Fruit fly (Drosophila melanogaster) whole organism, adult: Measurements from ENCODE around the gene CG7924.

Source experiments
- CG11617 ChIP-seq: fragments of 200-800 bp; sonication (Bioruptor generic); optimal IDR thresholded peaks from 2 replicates; lab custom pipeline; 2017; ENCODE audit warnings: mild to moderate bottlenecking, missing biosample characterization, missing genetic modification reagents, missing genetic modification characterization
- CG12768 ChIP-seq: fragments of 200-800 bp; sonication (Bioruptor generic); optimal IDR thresholded peaks from 2 replicates; lab custom pipeline; 2017; ENCODE audit warnings: missing biosample characterization, missing genetic modification characterization, mild to moderate bottlenecking, moderate library complexity, missing genetic modification reagents
- CG14711 ChIP-seq: fragments of 200-800 bp; sonication (Bioruptor generic); optimal IDR thresholded peaks from 2 replicates; lab custom pipeline; 2018; ENCODE audit warnings: missing biosample characterization, mild to moderate bottlenecking, missing genetic modification characterization, moderate library complexity
- CG1620 ChIP-seq: fragments of 200-800 bp; sonication (Bioruptor generic); optimal IDR thresholded peaks from 2 replicates; lab custom pipeline; 2016; ENCODE audit warnings: missing biosample characterization, missing genetic modification characterization
- CG33017 ChIP-seq: fragments of 200-800 bp; sonication (Bioruptor generic); optimal IDR thresholded peaks from 2 replicates; lab custom pipeline; 2018; ENCODE audit warnings: missing biosample characterization, mild to moderate bottlenecking, missing genetic modification characterization, moderate library complexity
- CG5204 ChIP-seq: fragments of 200-800 bp; sonication (Bioruptor generic); optimal IDR thresholded peaks from 2 replicates; lab custom pipeline; 2016; ENCODE audit warnings: missing biosample characterization, missing genetic modification characterization
- CG7045 ChIP-seq: fragments of 200-800 bp; sonication (Bioruptor generic); optimal IDR thresholded peaks from 2 replicates; lab custom pipeline; 2017; ENCODE audit warnings: missing biosample characterization, mild to moderate bottlenecking, missing genetic modification characterization
- CG7101 ChIP-seq: fragments of 200-800 bp; sonication (Bioruptor generic); optimal IDR thresholded peaks from 2 replicates; lab custom pipeline; 2018; ENCODE audit warnings: missing biosample characterization, mild to moderate bottlenecking, missing genetic modification characterization, moderate library complexity
- Clk ChIP-seq: fragments of 200-800 bp; sonication (Bioruptor generic); optimal IDR thresholded peaks from 2 replicates; lab custom pipeline; 2017; ENCODE audit warnings: missing biosample characterization, missing genetic modification characterization
- Crg-1 ChIP-seq: fragments of 200-800 bp; sonication (Bioruptor generic); optimal IDR thresholded peaks from 2 replicates; lab custom pipeline; 2016; ENCODE audit warnings: missing biosample characterization, missing genetic modification characterization
- Hr96 ChIP-seq: fragments of 200-800 bp; sonication (Bioruptor generic); optimal IDR thresholded peaks from 2 replicates; lab custom pipeline; 2016; ENCODE audit warnings: missing biosample characterization, missing genetic modification characterization
- Mnt ChIP-seq: fragments of 200-800 bp; sonication (Bioruptor generic); optimal IDR thresholded peaks from 2 replicates; lab custom pipeline; 2016; ENCODE audit warnings: missing biosample characterization, mild to moderate bottlenecking, missing genetic modification characterization
- bab1 ChIP-seq: fragments of 200-800 bp; sonication (Bioruptor generic); optimal IDR thresholded peaks from 3 replicates; lab custom pipeline; 2019; ENCODE audit warnings: missing biosample characterization, mild to moderate bottlenecking, missing genetic modification characterization, moderate library complexity
- cic ChIP-seq: fragments of 200-800 bp; sonication (Bioruptor generic); optimal IDR thresholded peaks from 2 replicates; lab custom pipeline; 2017; ENCODE audit warnings: missing biosample characterization, mild to moderate bottlenecking, missing genetic modification characterization, moderate library complexity
- cnc ChIP-seq, 2 experiments: fragments of >200 bp; optimal IDR thresholded peaks; 2 replicates each; lab custom pipeline; 2017
- kay ChIP-seq: fragments of 200-800 bp; sonication (Bioruptor generic); peaks from one replicate; lab custom pipeline; 2016; ENCODE audit warnings: missing biosample characterization, missing genetic modification characterization, borderline replicate concordance
- ovo ChIP-seq: fragments of 200-800 bp; sonication (Bioruptor generic); optimal IDR thresholded peaks from 2 replicates; lab custom pipeline; 2016; ENCODE audit warnings: missing biosample characterization, missing genetic modification characterization
- pad ChIP-seq: fragments of 200-800 bp; sonication (Bioruptor generic); optimal IDR thresholded peaks from 3 replicates; lab custom pipeline; 2017; ENCODE audit warnings: missing biosample characterization, missing genetic modification characterization, mild to moderate bottlenecking, moderate library complexity, missing genetic modification reagents
- tj ChIP-seq: fragments of 200-800 bp; sonication (Bioruptor generic); optimal IDR thresholded peaks from 3 replicates; lab custom pipeline; 2017; ENCODE audit warnings: missing biosample characterization, mild to moderate bottlenecking, missing genetic modification characterization, moderate library complexity
- toe ChIP-seq: fragments of 200-800 bp; sonication (Bioruptor generic); optimal IDR thresholded peaks from 2 replicates; lab custom pipeline; 2016; ENCODE audit warnings: missing biosample characterization, missing genetic modification characterization

CG7924 gene

DNA sequence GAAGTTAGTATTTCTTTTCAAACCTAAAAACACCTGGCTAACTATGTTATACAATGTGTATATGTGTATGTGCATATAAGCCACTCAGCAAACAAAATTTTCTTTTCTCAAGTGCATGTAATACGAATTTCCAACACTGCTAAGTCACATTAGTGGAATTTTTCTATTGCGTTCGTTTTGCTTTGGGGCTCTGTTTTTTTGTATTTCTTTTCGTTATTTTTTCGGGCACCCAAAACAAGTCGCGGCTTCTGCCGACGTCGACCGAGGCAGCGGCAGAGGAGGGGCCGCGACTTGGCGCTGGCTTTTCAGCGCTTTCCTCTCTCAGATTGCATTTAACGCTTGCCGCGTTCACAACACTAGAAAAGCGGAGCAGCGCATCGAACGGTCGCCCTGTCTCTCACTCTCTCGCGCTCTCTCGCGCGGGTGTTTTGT lies 13.8 kb upstream of the CG7924 start:
- TF ChIP-seq Crg-1 (GFP tag; lab: Kevin White, UChicago) (no peak), Hr96 (GFP tag; lab: Kevin White, UChicago) (no peak), CG7045 (GFP tag; lab: Kevin White, UChicago) (peak; percentile 5), CG33017 (tag; lab: Kevin White, UChicago) (no peak), CG12768 (GFP tag; lab: Kevin White, UChicago) (peak; percentile 21), ovo (GFP tag; lab: Kevin White, UChicago) (no peak), CG7101 (tag; lab: Kevin White, UChicago) (no peak), CG1620 (GFP tag; lab: Kevin White, UChicago) (no peak), CG14711 (tag; lab: Kevin White, UChicago) (no peak), bab1 (GFP tag; lab: Kevin White, UChicago) (no peak), toe (GFP tag; lab: Kevin White, UChicago) (no peak)

- TF ChIP-seq pad (GFP tag; lab: Kevin White, UChicago) (peak; percentile 94), kay (peak; percentile 32), CG14711 (tag; lab: Kevin White, UChicago) (no peak), ovo (GFP tag; lab: Kevin White, UChicago) (peak; percentile 82)
Measured at dm6 chr3L:14220611-14221497, 12.4 kb upstream of the CG7924 start.

DNA sequence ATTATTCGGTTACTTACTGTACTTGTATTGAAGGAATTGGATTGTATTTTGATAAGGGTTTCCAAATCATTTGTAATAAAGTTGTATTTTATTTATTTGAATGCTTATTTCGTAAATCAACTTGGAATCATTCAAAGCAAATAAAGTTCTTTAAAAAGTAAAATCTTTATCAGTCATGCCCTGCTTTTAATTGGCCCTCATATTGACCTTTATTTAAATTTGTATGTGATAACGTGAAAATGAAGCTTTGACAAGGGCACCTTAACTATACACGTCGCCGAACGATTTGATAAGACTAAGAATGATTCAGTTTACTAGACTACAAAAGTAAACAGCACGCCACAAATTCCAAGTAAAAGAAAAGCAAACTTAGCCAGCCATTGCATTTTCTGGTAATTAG lies 11.1 kb upstream of the CG7924 start:
- TF ChIP-seq ovo (GFP tag; lab: Kevin White, UChicago) (no peak), kay (peak; percentile 80)

DNA sequence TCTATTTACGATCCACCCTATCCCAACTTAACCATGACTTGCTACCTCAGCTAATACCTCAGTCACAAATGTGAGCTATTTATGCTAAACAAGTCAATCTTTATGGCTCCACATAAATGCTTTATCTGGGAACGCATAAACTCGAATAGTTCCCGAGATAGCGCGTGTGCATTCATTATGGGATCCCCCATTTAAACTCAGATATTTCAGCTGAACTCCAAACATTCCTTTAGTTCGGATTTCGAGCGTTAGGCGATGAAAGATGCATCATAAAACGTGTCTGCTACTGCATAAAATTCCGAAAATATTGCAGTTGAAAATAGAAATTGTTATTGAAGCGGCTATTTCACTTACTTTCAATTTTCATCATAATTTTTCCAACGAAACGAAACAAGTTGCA lies 9.8 kb upstream of the CG7924 start:
- TF ChIP-seq CG1620 (GFP tag; lab: Kevin White, UChicago) (no peak), toe (GFP tag; lab: Kevin White, UChicago) (no peak), pad (GFP tag; lab: Kevin White, UChicago) (no peak), CG12768 (GFP tag; lab: Kevin White, UChicago) (no peak), bab1 (GFP tag; lab: Kevin White, UChicago) (no peak), CG7101 (tag; lab: Kevin White, UChicago) (no peak), CG33017 (tag; lab: Kevin White, UChicago) (no peak), CG14711 (tag; lab: Kevin White, UChicago) (no peak), tj (GFP tag; lab: Kevin White, UChicago) (no peak), cnc (optimal IDR thresholded peaks at IDR 0.05; lab: Kevin White, UChicago) (no peak)

- TF ChIP-seq CG33017 (tag; lab: Kevin White, UChicago) (no peak), Crg-1 (GFP tag; lab: Kevin White, UChicago) (no peak), Mnt (no peak), Hr96 (GFP tag; lab: Kevin White, UChicago) (no peak), CG7101 (tag; lab: Kevin White, UChicago) (no peak), bab1 (GFP tag; lab: Kevin White, UChicago) (no peak), tj (GFP tag; lab: Kevin White, UChicago) (no peak), pad (GFP tag; lab: Kevin White, UChicago) (no peak), CG5204 (GFP tag; lab: Kevin White, UChicago) (no peak), CG1620 (GFP tag; lab: Kevin White, UChicago) (no peak), ovo (GFP tag; lab: Kevin White, UChicago) (no peak), cic (GFP tag; lab: Kevin White, UChicago) (no peak), CG12768 (GFP tag; lab: Kevin White, UChicago) (no peak), kay (no peak), toe (GFP tag; lab: Kevin White, UChicago) (no peak), Clk (GFP tag; lab: Kevin White, UChicago) (no peak), CG11617 (GFP tag; lab: Kevin White, UChicago) (no peak), CG7045 (GFP tag; lab: Kevin White, UChicago) (no peak), CG14711 (tag; lab: Kevin White, UChicago) (no peak)
Measured at dm6 chr3L:14229069-14229468, 4.2 kb upstream of the CG7924 start.

DNA sequence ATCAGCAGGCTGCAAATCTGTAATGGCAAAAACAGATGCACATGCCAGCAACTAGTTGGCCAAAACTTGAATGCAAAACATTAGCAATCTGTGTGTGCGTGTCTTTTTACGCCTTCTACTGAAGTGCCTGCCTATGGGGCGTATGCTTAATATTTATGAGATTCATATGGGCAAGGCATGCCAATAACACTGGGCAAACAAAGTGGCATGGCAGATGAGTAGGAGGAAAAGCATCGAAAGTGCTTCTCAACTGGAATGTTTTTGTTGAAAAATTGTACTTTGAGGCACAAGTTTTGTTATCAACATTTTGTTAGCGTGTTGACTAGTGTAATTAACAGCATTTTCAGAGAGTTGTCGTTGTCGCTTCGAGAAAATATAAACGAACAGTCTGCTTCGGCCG lies 3.8 kb upstream of the CG7924 start:
- no peak for TF ChIP-seq CG7045 (GFP tag; lab: Kevin White, UChicago)
- TF ChIP-seq CG11617 (GFP tag; lab: Kevin White, UChicago) = no peak
- TF ChIP-seq kay = no peak
- no peak for TF ChIP-seq CG1620 (GFP tag; lab: Kevin White, UChicago)
- no peak for TF ChIP-seq toe (GFP tag; lab: Kevin White, UChicago)
- TF ChIP-seq bab1 (GFP tag; lab: Kevin White, UChicago) = no peak
- TF ChIP-seq Clk (GFP tag; lab: Kevin White, UChicago) = no peak
- TF ChIP-seq CG14711 (tag; lab: Kevin White, UChicago) = no peak
- TF ChIP-seq Hr96 (GFP tag; lab: Kevin White, UChicago) = no peak
- TF ChIP-seq pad (GFP tag; lab: Kevin White, UChicago) = no peak
- no peak for TF ChIP-seq CG5204 (GFP tag; lab: Kevin White, UChicago)
- no peak for TF ChIP-seq CG7101 (tag; lab: Kevin White, UChicago)
- TF ChIP-seq cnc (optimal IDR thresholded peaks at IDR 0.05; lab: Kevin White, UChicago) = no peak
- TF ChIP-seq CG33017 (tag; lab: Kevin White, UChicago) = no peak
- TF ChIP-seq Crg-1 (GFP tag; lab: Kevin White, UChicago) = no peak
- TF ChIP-seq tj (GFP tag; lab: Kevin White, UChicago) = no peak
- TF ChIP-seq ovo (GFP tag; lab: Kevin White, UChicago) = no peak
- no peak for TF ChIP-seq Mnt
